Fruit fly (Drosophila melanogaster) whole organism, embryonic: ENCODE results near the gene CG13081.
A peak's percentile ranks its signal among the peaks of the same experiment; 100 is the strongest.

ENCODE experiments used
- CG11560 ChIP-seq: fragments of 200-800 bp; sonication (Bioruptor generic); IDR thresholded peaks from 3 replicates; pipeline ENCODE4 v1.3.6; 2022; ENCODE audit warnings: missing biosample characterization, missing genetic modification characterization
- CG11696 ChIP-seq: fragments of 200-800 bp; sonication (Bioruptor generic); IDR thresholded peaks from 2 replicates; pipeline ENCODE4 v1.3.6; 2022; ENCODE audit warnings: missing biosample characterization, missing genetic modification characterization
- CG13775 ChIP-seq: fragments of 200-800 bp; sonication (Bioruptor generic); optimal IDR thresholded peaks from 3 replicates; lab custom pipeline; 2017; ENCODE audit warnings: missing biosample characterization, mild to moderate bottlenecking, missing genetic modification characterization
- CG13894 ChIP-seq: fragments of 200-800 bp; sonication (Bioruptor generic); optimal IDR thresholded peaks from 3 replicates; lab custom pipeline; 2018; ENCODE audit warnings: missing biosample characterization, mild to moderate bottlenecking, missing genetic modification characterization, moderate library complexity
- CG14860 ChIP-seq: fragments of 200-800 bp; sonication (Bioruptor generic); IDR thresholded peaks from 3 replicates; pipeline ENCODE4 v1.3.6; 2022; ENCODE audit warnings: missing biosample characterization, missing genetic modification characterization; ENCODE audit not compliant: partially characterized antibody
- CG15269 ChIP-seq: fragments of 200-800 bp; sonication (Bioruptor generic); optimal IDR thresholded peaks from 2 replicates; lab custom pipeline; 2018; ENCODE audit warnings: missing biosample characterization, mild to moderate bottlenecking, missing genetic modification characterization, moderate library complexity
- CG15696 ChIP-seq: fragments of 200-800 bp; sonication (Bioruptor generic); optimal IDR thresholded peaks from 2 replicates; lab custom pipeline; 2019; ENCODE audit warnings: missing biosample characterization, mild to moderate bottlenecking, missing genetic modification characterization, moderate library complexity
- CG2116 ChIP-seq: fragments of 200-800 bp; sonication (Bioruptor generic); optimal IDR thresholded peaks from 3 replicates; lab custom pipeline; 2018; ENCODE audit warnings: missing biosample characterization, mild to moderate bottlenecking, missing genetic modification characterization
- CG2129 ChIP-seq: fragments of 200-800 bp; sonication (Bioruptor generic); IDR thresholded peaks from 2 replicates; pipeline ENCODE4 v1.3.6; 2022; ENCODE audit warnings: missing biosample characterization, missing genetic modification characterization; ENCODE audit not compliant: partially characterized antibody
- CG3407 ChIP-seq: fragments of 200-800 bp; sonication (Bioruptor generic); optimal IDR thresholded peaks from 2 replicates; lab custom pipeline; 2018; ENCODE audit warnings: missing biosample characterization, mild to moderate bottlenecking, missing genetic modification characterization
- CG34224 ChIP-seq: fragments of 200-800 bp; sonication (Bioruptor generic); IDR thresholded peaks from 3 replicates; pipeline ENCODE4 v1.3.6; 2022; ENCODE audit warnings: missing biosample characterization, missing genetic modification characterization; ENCODE audit not compliant: partially characterized antibody
- CG42726 ChIP-seq: fragments of 200-800 bp; sonication (Bioruptor generic); IDR thresholded peaks from 2 replicates; pipeline ENCODE4 v1.3.6; 2022; ENCODE audit warnings: missing biosample characterization, missing genetic modification characterization; ENCODE audit not compliant: partially characterized antibody
- CG4360 ChIP-seq: fragments of 200-800 bp; sonication (Bioruptor generic); IDR thresholded peaks from 2 replicates; pipeline ENCODE4 v1.3.6; 2022; ENCODE audit warnings: missing biosample characterization, missing genetic modification characterization
- CG4854 ChIP-seq: fragments of 200-800 bp; sonication (Bioruptor generic); optimal IDR thresholded peaks from 2 replicates; lab custom pipeline; 2016; ENCODE audit warnings: missing biosample characterization, missing genetic modification characterization, inconsistent platforms
- CG8281 ChIP-seq: fragments of 200-800 bp; sonication (Bioruptor generic); optimal IDR thresholded peaks from 2 replicates; lab custom pipeline; 2018; ENCODE audit warnings: missing biosample characterization, mild to moderate bottlenecking, missing genetic modification characterization, moderate library complexity
- CG8765 ChIP-seq: fragments of 200-800 bp; sonication (Bioruptor generic); IDR thresholded peaks from 2 replicates; pipeline ENCODE4 v1.3.6; 2022; ENCODE audit warnings: missing biosample characterization, missing genetic modification characterization
- CG8944 ChIP-seq: fragments of 200-800 bp; sonication (Bioruptor generic); optimal IDR thresholded peaks from 3 replicates; lab custom pipeline; 2016; ENCODE audit warnings: missing biosample characterization, missing genetic modification characterization
- Dad ChIP-seq: fragments of 200-800 bp; sonication (Bioruptor generic); optimal IDR thresholded peaks from 3 replicates; lab custom pipeline; 2016; ENCODE audit warnings: missing biosample characterization, missing genetic modification characterization
- Dip2 ChIP-seq: fragments of 200-800 bp; sonication (Bioruptor generic); IDR thresholded peaks from 2 replicates; pipeline ENCODE4 v1.3.6; 2022; ENCODE audit warnings: missing biosample characterization, missing genetic modification characterization
- Hand ChIP-seq: fragments of 200-800 bp; sonication (Bioruptor generic); optimal IDR thresholded peaks from 2 replicates; lab custom pipeline; 2017; ENCODE audit warnings: mild to moderate bottlenecking, missing biosample characterization, missing genetic modification reagents, missing genetic modification characterization
- NfI ChIP-seq: fragments of 200-800 bp; sonication (Bioruptor generic); optimal IDR thresholded peaks from 3 replicates; lab custom pipeline; 2018; ENCODE audit warnings: missing biosample characterization, mild to moderate bottlenecking, missing genetic modification characterization, moderate library complexity
- Tbp ChIP-seq: fragments of >200 bp; optimal IDR thresholded peaks from 2 replicates; lab custom pipeline; 2018; ENCODE audit warnings: missing biosample characterization, missing genetic modification characterization
- YL-1 ChIP-seq: fragments of 200-800 bp; sonication (Bioruptor generic); optimal IDR thresholded peaks from 3 replicates; lab custom pipeline; 2017; ENCODE audit warnings: missing biosample characterization, mild to moderate bottlenecking, missing genetic modification characterization
- ab ChIP-seq: fragments of 200-800 bp; sonication (Bioruptor generic); optimal IDR thresholded peaks from 2 replicates; lab custom pipeline; 2016; ENCODE audit warnings: missing biosample characterization, missing genetic modification characterization
- amos ChIP-seq: fragments of 200-800 bp; sonication (Bioruptor generic); IDR thresholded peaks from 2 replicates; pipeline ENCODE4 v1.3.6; 2022; ENCODE audit warnings: missing biosample characterization, missing genetic modification characterization; ENCODE audit not compliant: partially characterized antibody
- bab2 ChIP-seq: fragments of 200-800 bp; sonication (Bioruptor generic); optimal IDR thresholded peaks from 2 replicates; lab custom pipeline; 2016; ENCODE audit warnings: missing biosample characterization, missing genetic modification characterization
- cato ChIP-seq: fragments of 200-800 bp; sonication (Bioruptor generic); optimal IDR thresholded peaks from 2 replicates; lab custom pipeline; 2016; ENCODE audit warnings: missing biosample characterization, missing genetic modification characterization, borderline replicate concordance
- dimm ChIP-seq: fragments of 200-800 bp; sonication (Bioruptor generic); IDR thresholded peaks from 2 replicates; pipeline ENCODE4 v1.3.6; 2022; ENCODE audit warnings: missing biosample characterization, missing genetic modification characterization
- emc ChIP-seq: fragments of 200-800 bp; sonication (Bioruptor generic); optimal IDR thresholded peaks from 2 replicates; lab custom pipeline; 2016; ENCODE audit warnings: missing biosample characterization, missing genetic modification characterization
- fd3F ChIP-seq: fragments of 200-800 bp; sonication (Bioruptor generic); optimal IDR thresholded peaks from 2 replicates; lab custom pipeline; 2018; ENCODE audit warnings: missing biosample characterization, mild to moderate bottlenecking, missing genetic modification characterization, moderate library complexity
- fu2 ChIP-seq: fragments of 200-800 bp; sonication (Bioruptor generic); optimal IDR thresholded peaks from 2 replicates; lab custom pipeline; 2016; ENCODE audit warnings: missing biosample characterization, missing genetic modification characterization
- hb ChIP-seq: fragments of 200-800 bp; sonication (Bioruptor generic); IDR thresholded peaks from 3 replicates; pipeline ENCODE4 v1.3.6; 2022; ENCODE audit warnings: missing biosample characterization, missing genetic modification characterization; ENCODE audit not compliant: partially characterized antibody
- hkb ChIP-seq, 2 experiments: fragments of 200-800 bp in 1 of 2; fragments of >200 bp in 1 of 2; sonication (Bioruptor generic) in 1 of 2; IDR thresholded peaks in 1 of 2; optimal IDR thresholded peaks in 1 of 2; 2 replicates each; pipeline versions ENCODE4 v1.3.6 to Lab custom; 2017 to 2022; ENCODE audit warnings: missing biosample characterization in 1 of 2, missing genetic modification characterization in 1 of 2
- nerfin-1 ChIP-seq: fragments of 200-800 bp; sonication (Bioruptor generic); optimal IDR thresholded peaks from 3 replicates; lab custom pipeline; 2019; ENCODE audit warnings: missing biosample characterization, mild to moderate bottlenecking, missing genetic modification characterization, moderate library complexity
- nmo ChIP-seq: fragments of 200-800 bp; sonication (Bioruptor generic); optimal IDR thresholded peaks from 2 replicates; lab custom pipeline; 2018; ENCODE audit warnings: missing biosample characterization, mild to moderate bottlenecking, missing genetic modification characterization, moderate library complexity
- odd ChIP-seq: fragments of 200-800 bp; sonication (Bioruptor generic); optimal IDR thresholded peaks from 2 replicates; lab custom pipeline; 2017; ENCODE audit warnings: missing biosample characterization, mild to moderate bottlenecking, missing genetic modification characterization
- pfk ChIP-seq: fragments of 200-800 bp; sonication (Bioruptor generic); optimal IDR thresholded peaks from 2 replicates; lab custom pipeline; 2018; ENCODE audit warnings: missing biosample characterization, mild to moderate bottlenecking, missing genetic modification characterization, moderate library complexity
- ro ChIP-seq: fragments of 200-800 bp; sonication (Bioruptor generic); IDR thresholded peaks from 2 replicates; pipeline ENCODE4 v1.3.6; 2022; ENCODE audit warnings: missing biosample characterization, missing genetic modification characterization
- sisA ChIP-seq: fragments of 200-800 bp; sonication (Bioruptor generic); IDR thresholded peaks from 2 replicates; pipeline ENCODE4 v1.3.6; 2022; ENCODE audit warnings: missing biosample characterization, missing genetic modification characterization
- slou ChIP-seq: fragments of 200-800 bp; sonication (Bioruptor generic); optimal IDR thresholded peaks from 3 replicates; lab custom pipeline; 2016; ENCODE audit warnings: missing biosample characterization, missing genetic modification characterization
- sqz ChIP-seq: fragments of 200-800 bp; sonication (Bioruptor generic); optimal IDR thresholded peaks from 3 replicates; lab custom pipeline; 2018; ENCODE audit warnings: missing biosample characterization, mild to moderate bottlenecking, missing genetic modification characterization
- stwl ChIP-seq: fragments of 200-800 bp; sonication (Bioruptor generic); optimal IDR thresholded peaks from 3 replicates; lab custom pipeline; 2018; ENCODE audit warnings: missing biosample characterization, mild to moderate bottlenecking, missing genetic modification characterization, moderate library complexity
- trh ChIP-seq: fragments of 200-800 bp; sonication (Bioruptor generic); optimal IDR thresholded peaks from 2 replicates; lab custom pipeline; 2016; ENCODE audit warnings: missing biosample characterization, missing genetic modification characterization
- twi ChIP-seq: fragments of 200-800 bp; optimal IDR thresholded peaks from 2 replicates; lab custom pipeline; 2019; ENCODE audit warnings: missing biosample characterization, mild to moderate bottlenecking, missing genetic modification characterization, moderate library complexity
- wor ChIP-seq: fragments of 200-800 bp; sonication (Bioruptor generic); IDR thresholded peaks from 2 replicates; pipeline ENCODE4 v1.3.6; 2022; ENCODE audit warnings: missing biosample characterization, missing genetic modification characterization

CG13081 gene

DNA sequence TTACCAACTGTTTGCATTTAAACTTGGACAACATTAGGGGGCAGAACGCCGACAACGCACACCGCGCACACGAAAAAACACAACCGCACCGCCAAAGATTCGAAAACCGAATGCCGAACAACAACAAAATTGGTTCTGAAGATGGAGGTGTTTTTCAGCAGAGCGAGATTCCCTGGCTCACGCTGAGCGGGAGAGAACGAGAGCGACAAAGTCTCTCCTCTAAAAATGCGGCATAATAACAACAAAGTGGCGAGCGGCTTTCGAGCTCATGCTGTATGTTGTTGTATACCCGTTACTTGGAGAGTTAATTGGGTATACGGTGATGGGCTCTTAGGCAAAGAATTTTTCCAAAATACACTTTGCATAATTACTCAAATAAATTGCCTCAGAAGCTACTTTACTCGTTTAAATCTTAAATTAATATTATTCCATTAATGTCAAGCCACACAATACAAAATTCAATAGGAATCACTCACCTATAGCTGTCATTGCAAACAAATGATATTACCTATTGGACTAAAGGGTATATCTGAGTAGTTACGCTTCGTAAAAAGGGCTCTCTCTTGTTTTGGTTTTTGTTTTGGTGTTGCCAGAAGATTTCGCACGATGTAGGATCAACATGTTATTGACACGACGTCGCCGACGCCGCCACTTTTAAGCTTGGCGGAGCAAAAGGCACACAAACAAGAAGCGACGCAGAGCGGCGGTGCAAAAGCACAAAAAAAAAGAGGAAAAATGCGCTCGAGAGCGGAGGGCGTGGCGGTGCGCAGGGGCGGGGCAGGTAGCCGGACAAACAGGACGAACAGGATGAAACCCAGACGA is 32.3 kb downstream of the CG13081 start (continued):
- peak; percentile 79 for TF ChIP-seq CG13894 (tag; lab: Kevin White, UChicago)
- no peak for TF ChIP-seq cato (GFP tag; lab: Kevin White, UChicago)
- no peak for TF ChIP-seq CG14860
- peak; percentile 60 for TF ChIP-seq pfk (GFP tag; lab: Kevin White, UChicago)
- peak; percentile 74 for TF ChIP-seq CG13775 (GFP tag; lab: Kevin White, UChicago)
- TF ChIP-seq ro (GFP tag; lab: Robert Waterston, UW) = no peak
- TF ChIP-seq stwl (tag; lab: Kevin White, UChicago) = no peak
- no peak for TF ChIP-seq CG8944 (GFP tag; lab: Kevin White, UChicago)
- TF ChIP-seq nmo (GFP tag; lab: Kevin White, UChicago) = peak; percentile 52
- no peak for TF ChIP-seq wor (GFP tag; lab: Robert Waterston, UW)
- TF ChIP-seq dimm (GFP tag; lab: Robert Waterston, UW) = no peak
- no peak for TF ChIP-seq sqz (GFP tag; lab: Kevin White, UChicago)
- TF ChIP-seq slou (GFP tag; lab: Kevin White, UChicago) = peak; percentile 37
- TF ChIP-seq amos (GFP tag; lab: Robert Waterston, UW) = peak; percentile 14; the same call in 1 of the 2 replicates
- no peak for TF ChIP-seq CG11696
- peak; percentile 30 for TF ChIP-seq CG3407
- TF ChIP-seq CG34224 (GFP tag; lab: Robert Waterston, UW) = no peak; the same call in 2 of the 3 replicates
- TF ChIP-seq CG15696 (tag; lab: Kevin White, UChicago) = peak; percentile 59
- TF ChIP-seq CG2129 (GFP tag; lab: Robert Waterston, UW) = no peak
- TF ChIP-seq YL-1 = no peak
- peak; percentile 75 for TF ChIP-seq CG15269
- peak; percentile 94 for TF ChIP-seq CG4360 (GFP tag; lab: Robert Waterston, UW)
- TF ChIP-seq hb (GFP tag; lab: Robert Waterston, UW) = no peak
- no peak for TF ChIP-seq CG11560
- TF ChIP-seq CG8765 (GFP tag; lab: Robert Waterston, UW) = peak; percentile 37; the same call in 1 of the 2 replicates
- TF ChIP-seq Dip2 (GFP tag; lab: Robert Waterston, UW) = no peak
- no peak for TF ChIP-seq CG8281 (tag; lab: Kevin White, UChicago)
- peak; percentile 58 for TF ChIP-seq CG42726 (GFP tag; lab: Robert Waterston, UW)
- TF ChIP-seq Tbp (GFP tag; lab: Kevin White, UChicago) = no peak
- no peak for TF ChIP-seq nerfin-1 (tag; lab: Kevin White, UChicago)
- peak; percentile 22 for TF ChIP-seq fu2 (GFP tag; lab: Kevin White, UChicago)
- TF ChIP-seq twi (tag; lab: Kevin White, UChicago) = peak; percentile 66
- TF ChIP-seq Hand (GFP tag; lab: Kevin White, UChicago) = peak; percentile 54
- TF ChIP-seq trh (GFP tag; lab: Kevin White, UChicago) = no peak
- TF ChIP-seq hkb (optimal IDR thresholded peaks at IDR 0.05; lab: Kevin White, UChicago) = no peak
- peak; percentile 72 for TF ChIP-seq hkb (GFP tag; IDR thresholded peaks at IDR 0.05; lab: Robert Waterston, UW)
- TF ChIP-seq sisA (GFP tag; lab: Robert Waterston, UW) = peak; percentile 65
- peak; percentile 57 for TF ChIP-seq odd (GFP tag; lab: Kevin White, UChicago)
- peak; percentile 37 for TF ChIP-seq Dad
- TF ChIP-seq CG2116 (GFP tag; lab: Kevin White, UChicago) = peak; percentile 16
- TF ChIP-seq fd3F (GFP tag; lab: Kevin White, UChicago) = peak; percentile 56
- peak; percentile 51 for TF ChIP-seq CG4854 (GFP tag; lab: Kevin White, UChicago)
- TF ChIP-seq emc = no peak
- TF ChIP-seq bab2 = peak; percentile 12
- TF ChIP-seq NfI (GFP tag; lab: Kevin White, UChicago) = peak; percentile 59
- no peak for TF ChIP-seq ab (GFP tag; lab: Kevin White, UChicago)
